Worm (Caenorhabditis elegans): ENCODE measurements around the gene cnc-3.

ce11 chrV:1466949-1467348 lies 19.1 kb downstream of the cnc-3 start:
- TF ChIP-seq W03F9.2 (tag; optimal IDR thresholded peaks at IDR 0.05): no peak
- TF ChIP-seq him-1 (tag; optimal IDR thresholded peaks at IDR 0.05): no peak
